Fruit fly (Drosophila melanogaster) whole organism, embryonic: ENCODE results near the gene Ns4.
A peak's percentile ranks its signal among the peaks of the same experiment; 100 is the strongest.

ENCODE experiments used
- Asciz ChIP-seq: fragments of 200-800 bp; sonication (Bioruptor generic); optimal IDR thresholded peaks from 2 replicates; lab custom pipeline; 2017; ENCODE audit warnings: missing biosample characterization, mild to moderate bottlenecking, missing genetic modification characterization, missing genetic modification reagents
- Bdp1 ChIP-seq: fragments of 200-800 bp; sonication (Bioruptor generic); optimal IDR thresholded peaks from 3 replicates; lab custom pipeline; 2016; ENCODE audit warnings: missing biosample characterization, missing genetic modification characterization
- CG10462 ChIP-seq: fragments of 200-800 bp; sonication (Bioruptor generic); optimal IDR thresholded peaks from 2 replicates; lab custom pipeline; 2016; ENCODE audit warnings: missing biosample characterization, missing genetic modification characterization
- CG10959 ChIP-seq: fragments of 200-800 bp; sonication (Bioruptor generic); IDR thresholded peaks from 2 replicates; pipeline ENCODE4 v1.3.6; 2022; ENCODE audit warnings: missing biosample characterization, missing genetic modification characterization
- CG1233 ChIP-seq: fragments of 200-800 bp; sonication (Bioruptor generic); optimal IDR thresholded peaks from 4 replicates; lab custom pipeline; 2018; ENCODE audit warnings: missing biosample characterization, mild to moderate bottlenecking, missing genetic modification characterization
- CG15601 ChIP-seq: fragments of 200-800 bp; sonication (Bioruptor generic); optimal IDR thresholded peaks from 3 replicates; lab custom pipeline; 2019; ENCODE audit warnings: missing biosample characterization, mild to moderate bottlenecking, missing genetic modification characterization, moderate library complexity
- CG17568 ChIP-seq: fragments of 200-800 bp; sonication (Bioruptor generic); optimal IDR thresholded peaks from 2 replicates; lab custom pipeline; 2018; ENCODE audit warnings: missing biosample characterization, mild to moderate bottlenecking, missing genetic modification characterization, moderate library complexity
- CG17829 ChIP-seq: fragments of 200-800 bp; optimal IDR thresholded peaks from 2 replicates; lab custom pipeline; 2019; ENCODE audit warnings: missing biosample characterization, mild to moderate bottlenecking, missing genetic modification characterization, moderate library complexity
- CG18262 ChIP-seq: fragments of 200-800 bp; optimal IDR thresholded peaks from 3 replicates; lab custom pipeline; 2019; ENCODE audit warnings: missing biosample characterization, mild to moderate bottlenecking, missing genetic modification characterization, moderate library complexity
- CG18476 ChIP-seq: fragments of 200-800 bp; sonication (Bioruptor generic); optimal IDR thresholded peaks from 2 replicates; lab custom pipeline; 2016; ENCODE audit warnings: missing biosample characterization, mild to moderate bottlenecking, missing genetic modification characterization
- CG31441 ChIP-seq: fragments of 200-800 bp; sonication (Bioruptor generic); IDR thresholded peaks from 2 replicates; pipeline ENCODE4 v1.3.6; 2022; ENCODE audit warnings: missing biosample characterization, missing genetic modification characterization
- CG32772 ChIP-seq: fragments of 200-800 bp; sonication (Bioruptor generic); IDR thresholded peaks from 2 replicates; pipeline ENCODE4 v1.3.6; 2022; ENCODE audit warnings: missing biosample characterization, missing genetic modification characterization
- CG3726 ChIP-seq: fragments of 200-800 bp; sonication (Bioruptor generic); IDR thresholded peaks from 3 replicates; pipeline ENCODE4, ENCODE4 v1.3.6; 2022; ENCODE audit warnings: missing biosample characterization, missing genetic modification characterization
- CG6791 ChIP-seq: fragments of 200-800 bp; sonication (Bioruptor generic); IDR thresholded peaks from 3 replicates; pipeline ENCODE4 v1.3.6; 2022; ENCODE audit warnings: missing biosample characterization, missing genetic modification characterization; ENCODE audit not compliant: partially characterized antibody
- CG6854 ChIP-seq: fragments of 200-800 bp; sonication (Bioruptor generic); optimal IDR thresholded peaks from 3 replicates; lab custom pipeline; 2017; ENCODE audit warnings: missing biosample characterization, mild to moderate bottlenecking, missing genetic modification characterization
- CG7963 ChIP-seq: fragments of 200-800 bp; sonication (Bioruptor generic); IDR thresholded peaks from 3 replicates; pipeline ENCODE4 v1.3.6; 2022; ENCODE audit warnings: missing biosample characterization, missing genetic modification characterization; ENCODE audit not compliant: partially characterized antibody
- CG8944 ChIP-seq: fragments of 200-800 bp; sonication (Bioruptor generic); optimal IDR thresholded peaks from 3 replicates; lab custom pipeline; 2016; ENCODE audit warnings: missing biosample characterization, missing genetic modification characterization
- CG9609 ChIP-seq: fragments of 200-800 bp; sonication (Bioruptor generic); optimal IDR thresholded peaks from 3 replicates; lab custom pipeline; 2016; ENCODE audit warnings: missing biosample characterization, missing genetic modification characterization
- Dad ChIP-seq: fragments of 200-800 bp; sonication (Bioruptor generic); optimal IDR thresholded peaks from 3 replicates; lab custom pipeline; 2016; ENCODE audit warnings: missing biosample characterization, missing genetic modification characterization
- Dbx ChIP-seq: fragments of 200-800 bp; sonication (Bioruptor generic); IDR thresholded peaks from 3 replicates; pipeline ENCODE4 v1.3.6; 2022; ENCODE audit warnings: missing biosample characterization, missing genetic modification characterization
- Dip2 ChIP-seq: fragments of 200-800 bp; sonication (Bioruptor generic); IDR thresholded peaks from 2 replicates; pipeline ENCODE4 v1.3.6; 2022; ENCODE audit warnings: missing biosample characterization, missing genetic modification characterization
- Doc3 ChIP-seq: fragments of 200-800 bp; sonication (Bioruptor generic); IDR thresholded peaks from 3 replicates; pipeline ENCODE4 v1.3.6; 2022; ENCODE audit warnings: missing biosample characterization, missing genetic modification characterization; ENCODE audit not compliant: partially characterized antibody
- Dref ChIP-seq: fragments of 200-800 bp; sonication (Bioruptor generic); IDR thresholded peaks from 2 replicates; pipeline ENCODE4 v1.3.6; 2022; ENCODE audit warnings: missing biosample characterization, missing genetic modification characterization
- E2f1 ChIP-seq: fragments of 200-800 bp; sonication (Bioruptor generic); IDR thresholded peaks from 2 replicates; pipeline ENCODE4 v1.3.6; 2022; ENCODE audit warnings: missing biosample characterization, missing genetic modification characterization
- Elba2 ChIP-seq: fragments of 200-800 bp; sonication (Bioruptor generic); optimal IDR thresholded peaks from 3 replicates; lab custom pipeline; 2016; ENCODE audit warnings: missing biosample characterization, missing genetic modification characterization
- Fer3 ChIP-seq: fragments of 200-800 bp; sonication (Bioruptor generic); optimal IDR thresholded peaks from 2 replicates; lab custom pipeline; 2018; ENCODE audit warnings: missing biosample characterization, mild to moderate bottlenecking, missing genetic modification characterization, moderate library complexity
- GATAe ChIP-seq: fragments of 200-800 bp; sonication (Bioruptor generic); conservative IDR thresholded peaks from 2 replicates; pipeline ENCODE4 v1.3.6; 2022; ENCODE audit warnings: missing biosample characterization, missing genetic modification characterization
- HLH4C ChIP-seq: fragments of 200-800 bp; sonication (Bioruptor generic); IDR thresholded peaks from 3 replicates; pipeline ENCODE4 v1.3.6; 2022; ENCODE audit warnings: missing biosample characterization, missing genetic modification characterization; ENCODE audit not compliant: partially characterized antibody
- MTF-1 ChIP-seq: fragments of 200-800 bp; sonication (Bioruptor generic); optimal IDR thresholded peaks from 2 replicates; lab custom pipeline; 2018; ENCODE audit warnings: missing biosample characterization, mild to moderate bottlenecking, missing genetic modification characterization, borderline replicate concordance
- NC2β ChIP-seq: fragments of 200-800 bp; sonication (Bioruptor generic); optimal IDR thresholded peaks from 2 replicates; lab custom pipeline; 2016; ENCODE audit warnings: missing biosample characterization, missing genetic modification characterization
- Nf-YB ChIP-seq: fragments of 200-800 bp; sonication (Bioruptor generic); optimal IDR thresholded peaks from 3 replicates; lab custom pipeline; 2019; ENCODE audit warnings: missing biosample characterization, mild to moderate bottlenecking, missing genetic modification characterization, moderate library complexity
- Six4 ChIP-seq: fragments of 200-800 bp; sonication (Bioruptor generic); optimal IDR thresholded peaks from 2 replicates; lab custom pipeline; 2016; ENCODE audit warnings: missing biosample characterization, missing genetic modification characterization
- ac ChIP-seq: fragments of 200-800 bp; sonication (Bioruptor generic); optimal IDR thresholded peaks from 3 replicates; lab custom pipeline; 2017; ENCODE audit warnings: missing biosample characterization, mild to moderate bottlenecking, missing genetic modification characterization
- az2 ChIP-seq: fragments of 200-800 bp; sonication (Bioruptor generic); optimal IDR thresholded peaks from 3 replicates; lab custom pipeline; 2016; ENCODE audit warnings: missing biosample characterization, missing genetic modification characterization
- dmrt11E ChIP-seq: fragments of 200-800 bp; sonication (Bioruptor generic); optimal IDR thresholded peaks from 3 replicates; lab custom pipeline; 2018; ENCODE audit warnings: missing biosample characterization, mild to moderate bottlenecking, missing genetic modification characterization, moderate library complexity
- exex ChIP-seq: fragments of 200-800 bp; sonication (Bioruptor generic); optimal IDR thresholded peaks from 4 replicates; lab custom pipeline; 2018; ENCODE audit warnings: missing biosample characterization, mild to moderate bottlenecking, missing genetic modification characterization, moderate library complexity
- eyg ChIP-seq: fragments of 200-800 bp; sonication (Bioruptor generic); optimal IDR thresholded peaks from 3 replicates; lab custom pipeline; 2016; ENCODE audit warnings: missing biosample characterization, missing genetic modification characterization
- fru ChIP-seq: fragments of >200 bp; optimal IDR thresholded peaks from 2 replicates; lab custom pipeline; 2017
- gsb ChIP-seq: fragments of 200-800 bp; sonication (Bioruptor generic); IDR thresholded peaks from 2 replicates; pipeline ENCODE4 v1.3.6; 2022; ENCODE audit warnings: missing biosample characterization, missing genetic modification characterization
- ind ChIP-seq: fragments of 200-800 bp; sonication (Bioruptor generic); optimal IDR thresholded peaks from 3 replicates; lab custom pipeline; 2016; ENCODE audit warnings: missing biosample characterization, missing genetic modification characterization
- klu ChIP-seq: fragments of 200-800 bp; sonication (Bioruptor generic); IDR thresholded peaks from 2 replicates; pipeline ENCODE4 v1.3.6; 2022; ENCODE audit warnings: missing biosample characterization, missing genetic modification characterization
- knrl ChIP-seq: fragments of 200-800 bp; sonication (Bioruptor generic); IDR thresholded peaks from 3 replicates; pipeline ENCODE4 v1.3.6; 2022; ENCODE audit warnings: missing biosample characterization, missing genetic modification characterization; ENCODE audit not compliant: partially characterized antibody
- mam ChIP-seq: fragments of 200-800 bp; sonication (Bioruptor generic); optimal IDR thresholded peaks from 3 replicates; lab custom pipeline; 2016; ENCODE audit warnings: missing biosample characterization, missing genetic modification characterization
- mld ChIP-seq: fragments of 200-800 bp; sonication (Bioruptor generic); IDR thresholded peaks from 3 replicates; pipeline ENCODE4 v1.3.6; 2022; ENCODE audit warnings: missing biosample characterization, missing genetic modification characterization; ENCODE audit not compliant: partially characterized antibody
- scrt ChIP-seq: fragments of 200-800 bp; sonication (Bioruptor generic); optimal IDR thresholded peaks from 2 replicates; lab custom pipeline; 2018; ENCODE audit warnings: missing biosample characterization, mild to moderate bottlenecking, missing genetic modification characterization, moderate library complexity
- shn ChIP-seq: fragments of 200-800 bp; sonication (Bioruptor generic); optimal IDR thresholded peaks from 3 replicates; lab custom pipeline; 2016; ENCODE audit warnings: missing biosample characterization, missing genetic modification characterization
- slp2 ChIP-seq: fragments of 200-800 bp; sonication (Bioruptor generic); optimal IDR thresholded peaks from 2 replicates; lab custom pipeline; 2016; ENCODE audit warnings: missing biosample characterization, missing genetic modification characterization
- tap ChIP-seq: fragments of 200-800 bp; optimal IDR thresholded peaks from 3 replicates; lab custom pipeline; 2019; ENCODE audit warnings: missing biosample characterization, mild to moderate bottlenecking, missing genetic modification characterization, moderate library complexity
- tio ChIP-seq: fragments of 200-800 bp; sonication (Bioruptor generic); optimal IDR thresholded peaks from 2 replicates; lab custom pipeline; 2017; ENCODE audit warnings: missing biosample characterization, missing genetic modification characterization, inconsistent platforms
- tll ChIP-seq, 2 experiments: fragments of 200-800 bp in 1 of 2; fragments of >200 bp in 1 of 2; sonication (Bioruptor generic) in 1 of 2; optimal IDR thresholded peaks; 2 replicates each; lab custom pipeline; 2017 to 2019; ENCODE audit warnings: missing biosample characterization in 2 of 2, missing genetic modification characterization in 2 of 2, mild to moderate bottlenecking in 1 of 2, moderate library complexity in 1 of 2
- zen ChIP-seq: fragments of 200-800 bp; sonication (Bioruptor generic); optimal IDR thresholded peaks from 3 replicates; lab custom pipeline; 2018; ENCODE audit warnings: missing biosample characterization, mild to moderate bottlenecking, missing genetic modification characterization, moderate library complexity
- zfh1 ChIP-seq: fragments of 200-800 bp; sonication (Bioruptor generic); IDR thresholded peaks from 3 replicates; pipeline ENCODE4 v1.3.6; 2022; ENCODE audit warnings: missing biosample characterization, missing genetic modification characterization

Ns4 gene

dm6 chr2L:20757808-20758187 lies 5.5 kb downstream of the Ns4 start, which contains the start of the genes Rhau and dia (continued):
- no peak for TF ChIP-seq GATAe (GFP tag; lab: Robert Waterston, UW)
- TF ChIP-seq tap, result no peak
- TF ChIP-seq CG10462 (GFP tag; lab: Kevin White, UChicago), result no peak
- TF ChIP-seq CG31441 (GFP tag; lab: Robert Waterston, UW), result no peak
- TF ChIP-seq CG7963 (GFP tag; lab: Robert Waterston, UW), result no peak
- peak; percentile 57 for TF ChIP-seq Dref
- TF ChIP-seq exex (tag; lab: Kevin White, UChicago), result peak; percentile 21
- no peak for TF ChIP-seq Doc3 (GFP tag; lab: Robert Waterston, UW)
- no peak for TF ChIP-seq Nf-YB (GFP tag; lab: Kevin White, UChicago)
- peak; percentile 24; the same call in 1 of the 3 replicates for TF ChIP-seq knrl (GFP tag; lab: Robert Waterston, UW)
- no peak for TF ChIP-seq scrt (GFP tag; lab: Kevin White, UChicago)
- TF ChIP-seq HLH4C, result no peak
- no peak for TF ChIP-seq CG32772 (GFP tag; lab: Robert Waterston, UW)
- TF ChIP-seq mam, result no peak
- no peak for TF ChIP-seq gsb
- no peak for TF ChIP-seq CG6791 (GFP tag; lab: Robert Waterston, UW)
- no peak for TF ChIP-seq Six4 (GFP tag; lab: Kevin White, UChicago)
- no peak for TF ChIP-seq eyg (GFP tag; lab: Kevin White, UChicago)
- TF ChIP-seq tll (GFP tag; optimal IDR thresholded peaks at IDR 0.05; lab: Kevin White, UChicago), result peak in 1 of 2 experiments; percentile 75
- no peak for TF ChIP-seq CG18476 (GFP tag; lab: Kevin White, UChicago)
- no peak for TF ChIP-seq CG6854
- TF ChIP-seq CG10959 (GFP tag; lab: Robert Waterston, UW), result no peak
- TF ChIP-seq ac (GFP tag; lab: Kevin White, UChicago), result no peak
- TF ChIP-seq az2, result peak; percentile 14
- TF ChIP-seq mld (GFP tag; lab: Robert Waterston, UW), result no peak
- no peak for TF ChIP-seq Dip2
- TF ChIP-seq CG17829 (tag; lab: Kevin White, UChicago), result peak; percentile 47
- peak; percentile 38 for TF ChIP-seq CG18262 (tag; lab: Kevin White, UChicago)
- TF ChIP-seq zfh1 (GFP tag; lab: Robert Waterston, UW), result no peak
- TF ChIP-seq Asciz (GFP tag; lab: Kevin White, UChicago), result no peak
- peak; percentile 25 for TF ChIP-seq ind
- no peak for TF ChIP-seq tio (GFP tag; lab: Kevin White, UChicago)
- TF ChIP-seq dmrt11E (tag; lab: Kevin White, UChicago), result no peak
- TF ChIP-seq CG17568 (GFP tag; lab: Kevin White, UChicago), result no peak
- TF ChIP-seq Elba2 (GFP tag; lab: Kevin White, UChicago), result peak; percentile 2
- TF ChIP-seq NC2β (GFP tag; lab: Kevin White, UChicago), result no peak
- TF ChIP-seq Dad, result no peak
- no peak for TF ChIP-seq Bdp1 (GFP tag; lab: Kevin White, UChicago)
- no peak for TF ChIP-seq CG9609 (GFP tag; lab: Kevin White, UChicago)
- TF ChIP-seq CG3726 (GFP tag; lab: Robert Waterston, UW), result no peak
- TF ChIP-seq E2f1 (GFP tag; lab: Robert Waterston, UW), result no peak
- no peak for TF ChIP-seq Dbx
- peak; percentile 62 for TF ChIP-seq CG15601 (tag; lab: Kevin White, UChicago)
- TF ChIP-seq fru, result no peak
- no peak for TF ChIP-seq shn (GFP tag; lab: Kevin White, UChicago)
- no peak for TF ChIP-seq CG1233 (GFP tag; lab: Kevin White, UChicago)
- TF ChIP-seq Fer3 (tag; lab: Kevin White, UChicago), result no peak
- TF ChIP-seq zen, result peak; percentile 39
- no peak for TF ChIP-seq slp2
- no peak for TF ChIP-seq CG8944 (GFP tag; lab: Kevin White, UChicago)
- no peak for TF ChIP-seq klu
- no peak for TF ChIP-seq MTF-1 (GFP tag; lab: Kevin White, UChicago)
